Worm (Caenorhabditis elegans) whole organism, mixed stage, embryonic: Measurements from ENCODE around the gene ril-2.

Experiments used
- blmp-1 ChIP-seq: fragments of 150-350 bp; optimal IDR thresholded peaks from 2 replicates; lab custom pipeline; 2014; ENCODE audit warnings: missing biosample characterization, missing genetic modification characterization
- ces-1 ChIP-seq: fragments of 150-350 bp; optimal IDR thresholded peaks from 2 replicates; lab custom pipeline; 2014; ENCODE audit warnings: missing biosample characterization, missing genetic modification reagents, missing genetic modification characterization
- elt-3 ChIP-seq: fragments of 150-350 bp; optimal IDR thresholded peaks from 2 replicates; lab custom pipeline; 2014; ENCODE audit warnings: missing biosample characterization, missing genetic modification characterization
- flh-1 ChIP-seq: fragments of 200-800 bp; sonication (Bioruptor generic); optimal IDR thresholded peaks from 2 replicates; lab custom pipeline; 2018; ENCODE audit warnings: mild to moderate bottlenecking, missing genetic modification characterization, moderate library complexity, missing compliant biosample characterization
- lin-13 ChIP-seq: fragments of 150-350 bp; optimal IDR thresholded peaks from 2 replicates; lab custom pipeline; 2014; ENCODE audit warnings: missing biosample characterization, missing genetic modification characterization
- lsy-2 ChIP-seq: fragments of 150-350 bp; optimal IDR thresholded peaks from 2 replicates; lab custom pipeline; 2014; ENCODE audit warnings: missing biosample characterization, missing genetic modification characterization
- nhr-2 ChIP-seq: fragments of 150-350 bp; optimal IDR thresholded peaks from 2 replicates; lab custom pipeline; 2014; ENCODE audit warnings: missing biosample characterization, missing genetic modification characterization
- nhr-28 ChIP-seq: fragments of 150-350 bp; optimal IDR thresholded peaks from 2 replicates; lab custom pipeline; 2014; ENCODE audit warnings: missing biosample characterization, missing genetic modification characterization
- snpc-4 ChIP-seq: fragments of 150-350 bp; optimal IDR thresholded peaks from 2 replicates; lab custom pipeline; 2014; ENCODE audit warnings: missing biosample characterization, missing genetic modification characterization
- unc-62 ChIP-seq: fragments of 150-350 bp; optimal IDR thresholded peaks from 2 replicates; lab custom pipeline; 2014; ENCODE audit warnings: missing biosample characterization, missing genetic modification reagents, missing genetic modification characterization

DNA sequence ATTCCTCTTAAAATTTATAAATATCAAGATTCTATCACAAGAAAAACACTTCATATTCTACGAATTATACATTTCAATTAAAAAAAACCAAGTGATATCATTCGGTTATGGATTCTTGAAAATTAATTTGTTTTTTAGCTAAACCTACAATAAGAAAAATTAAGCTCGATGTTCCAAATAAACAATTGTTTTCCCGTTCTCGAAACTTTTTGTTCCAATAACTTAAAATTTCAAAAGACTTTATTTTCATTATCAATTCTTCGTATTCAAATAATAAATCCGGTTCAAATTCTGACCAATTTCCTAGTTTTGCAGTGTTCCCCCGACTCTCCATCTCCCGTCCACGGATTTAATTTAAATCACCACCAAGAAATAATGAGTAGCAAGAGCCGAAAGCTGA is 19.7 kb downstream of the ril-2 start, which contains the start of gene E02A10.3:
- TF ChIP-seq lin-13 (tag; lab: Kevin White, UChicago) (no peak), ces-1 (GFP tag; lab: Kevin White, UChicago) (no peak), lsy-2 (no peak), unc-62 (no peak), flh-1 (GFP tag; lab: Kevin White, UChicago) (no peak), nhr-28 (tag; lab: Kevin White, UChicago) (no peak), snpc-4 (tag; lab: Kevin White, UChicago) (no peak), elt-3 (tag; lab: Kevin White, UChicago) (no peak), blmp-1 (tag; lab: Kevin White, UChicago) (no peak), nhr-2 (tag; lab: Kevin White, UChicago) (no peak)
